Worm (Caenorhabditis elegans) whole organism, midembryonic: Measurements from ENCODE around the gene F45D3.4.

ENCODE experiments used
- T22C8.4 ChIP-seq: fragments of 200-800 bp; sonication (Bioruptor generic); IDR thresholded peaks from 2 replicates; pipeline ENCODE4 v1.3.6; 2022; ENCODE audit warnings: missing genetic modification characterization, missing compliant biosample characterization
- cog-1 ChIP-seq: sonication (generic microtip); optimal IDR thresholded peaks from 2 replicates; lab custom pipeline; 2016; ENCODE audit warnings: missing genetic modification characterization, missing compliant biosample characterization
- flt-1 ChIP-seq: fragments of 200-800 bp; sonication (Bioruptor generic); IDR thresholded peaks from 2 replicates; pipeline ENCODE4 v1.3.6; 2022; ENCODE audit warnings: missing genetic modification characterization, missing compliant biosample characterization
- klf-2 ChIP-seq: fragments of 200-800 bp; sonication (Bioruptor generic); conservative IDR thresholded peaks from 2 replicates; pipeline ENCODE4 v1.3.6; 2022; ENCODE audit warnings: missing genetic modification reagents, missing genetic modification characterization, missing compliant biosample characterization
- med-1 ChIP-seq: sonication (generic microtip); optimal IDR thresholded peaks from 2 replicates; lab custom pipeline; 2017; ENCODE audit warnings: missing genetic modification characterization, mild to moderate bottlenecking, missing compliant biosample characterization, antibody characterized with exemption, missing genetic modification reagents; ENCODE audit not compliant: insufficient read depth
- ref-1 ChIP-seq: fragments of 200-800 bp; sonication (Bioruptor generic); conservative IDR thresholded peaks from 2 replicates; pipeline ENCODE4 v1.3.6; 2022; ENCODE audit warnings: missing genetic modification reagents, missing genetic modification characterization, missing compliant biosample characterization
- tab-1 ChIP-seq: fragments of 200-800 bp; sonication (Bioruptor generic); IDR thresholded peaks from 2 replicates; pipeline ENCODE4 v1.3.6; 2022; ENCODE audit warnings: missing genetic modification characterization, missing compliant biosample characterization
- ztf-23 ChIP-seq: fragments of 200-800 bp; sonication (Bioruptor generic); IDR thresholded peaks from 2 replicates; pipeline ENCODE4 v1.3.6; 2022; ENCODE audit warnings: missing genetic modification reagents, missing genetic modification characterization, missing compliant biosample characterization
- ztf-29 ChIP-seq: fragments of 200-800 bp; sonication (Bioruptor generic); IDR thresholded peaks from 2 replicates; pipeline ENCODE4 v1.3.6; 2022; ENCODE audit warnings: missing genetic modification reagents, missing genetic modification characterization, missing compliant biosample characterization

The F45D3.4 gene

DNA sequence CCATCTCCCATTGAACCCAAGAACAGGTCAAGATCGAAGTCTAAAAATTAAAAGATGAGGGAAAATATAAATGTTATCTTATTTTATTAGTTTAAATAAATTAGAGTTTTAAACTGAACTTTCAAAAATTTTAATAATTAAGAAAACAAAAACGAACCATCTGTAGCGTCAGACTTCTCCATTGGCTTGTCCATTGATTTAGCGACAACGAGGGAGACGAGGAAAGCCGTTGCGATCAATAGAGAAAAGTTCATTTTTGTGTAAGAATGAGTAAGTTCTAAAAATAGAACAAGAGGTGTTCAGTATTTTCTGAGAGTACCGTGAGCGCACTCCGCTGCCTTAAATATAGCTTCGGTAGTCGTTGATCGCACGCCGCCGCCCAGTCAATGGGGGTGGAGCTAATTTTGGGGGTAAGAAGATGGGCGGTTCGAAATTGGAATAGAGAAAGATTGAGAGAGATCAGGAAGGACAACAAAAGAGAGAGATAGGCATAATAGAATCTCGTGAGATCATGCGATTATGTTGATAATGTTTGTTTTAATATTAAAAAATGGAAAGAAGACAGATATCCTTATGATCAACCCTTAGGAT is 2.9 kb downstream of the F45D3.4 start, which contains the start of gene F45D3.3:
TSS of gene F45D3.3 (minus strand) at position 350 of the 591 bp plus-strand sequence.
- no peak for TF ChIP-seq ztf-23
- TF ChIP-seq flt-1 (GFP tag; lab: Robert Waterston, UW), result no peak
- TF ChIP-seq cog-1, result no peak
- no peak for TF ChIP-seq klf-2
- TF ChIP-seq ztf-29 (GFP tag; lab: Robert Waterston, UW), result no peak
- no peak for TF ChIP-seq ref-1 (GFP tag; lab: Robert Waterston, UW)
- TF ChIP-seq tab-1, result no peak
- no peak for TF ChIP-seq T22C8.4 (GFP tag; lab: Robert Waterston, UW)
- TF ChIP-seq med-1 (GFP tag; lab: Kevin White, UChicago), result no peak

DNA sequence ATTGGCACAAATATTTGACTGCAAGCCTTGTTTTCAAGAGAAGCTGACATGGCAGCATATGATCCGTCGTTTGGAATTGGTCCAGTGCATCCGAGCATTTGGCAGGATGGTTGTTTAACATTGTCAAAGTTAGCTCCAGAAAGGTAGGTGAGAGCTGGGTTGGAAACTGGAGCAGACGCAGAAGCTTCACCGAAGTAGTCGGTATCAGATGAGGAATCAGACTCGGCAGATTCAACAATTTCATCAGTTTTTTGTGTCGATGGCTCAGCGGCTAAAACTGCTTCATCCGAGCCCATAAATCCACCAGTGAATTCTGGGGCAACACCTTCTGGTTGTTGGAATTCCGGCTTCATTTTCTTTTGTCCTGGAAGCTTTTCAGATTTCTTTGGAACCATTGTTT is 3.4 kb downstream of the F45D3.4 start:
- TF ChIP-seq med-1 (GFP tag; lab: Kevin White, UChicago) (no peak), ref-1 (GFP tag; lab: Robert Waterston, UW) (no peak), T22C8.4 (GFP tag; lab: Robert Waterston, UW) (no peak), cog-1 (no peak), tab-1 (no peak), ztf-23 (no peak), flt-1 (GFP tag; lab: Robert Waterston, UW) (no peak), klf-2 (no peak), ztf-29 (GFP tag; lab: Robert Waterston, UW) (no peak)

DNA sequence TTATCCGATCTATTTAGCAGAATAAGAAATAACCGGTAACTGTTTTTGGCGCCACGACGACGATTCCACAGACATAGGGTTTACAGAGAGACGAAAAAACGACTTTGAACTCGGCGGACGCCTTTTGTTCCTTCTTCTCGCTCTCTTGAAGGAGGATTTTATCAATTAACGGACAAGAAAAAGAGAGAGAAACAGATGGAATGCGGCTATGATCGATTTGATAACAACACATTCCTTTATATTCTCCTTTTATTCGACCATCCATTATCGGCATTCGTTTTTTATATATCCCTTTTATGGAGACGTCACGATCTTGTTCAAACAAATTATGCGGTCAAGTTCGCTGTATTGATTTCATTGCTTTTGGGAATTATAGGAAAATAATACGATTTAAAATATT is 4.2 kb downstream of the F45D3.4 start:
- TF ChIP-seq ztf-23 (no peak), T22C8.4 (GFP tag; lab: Robert Waterston, UW) (no peak)

DNA sequence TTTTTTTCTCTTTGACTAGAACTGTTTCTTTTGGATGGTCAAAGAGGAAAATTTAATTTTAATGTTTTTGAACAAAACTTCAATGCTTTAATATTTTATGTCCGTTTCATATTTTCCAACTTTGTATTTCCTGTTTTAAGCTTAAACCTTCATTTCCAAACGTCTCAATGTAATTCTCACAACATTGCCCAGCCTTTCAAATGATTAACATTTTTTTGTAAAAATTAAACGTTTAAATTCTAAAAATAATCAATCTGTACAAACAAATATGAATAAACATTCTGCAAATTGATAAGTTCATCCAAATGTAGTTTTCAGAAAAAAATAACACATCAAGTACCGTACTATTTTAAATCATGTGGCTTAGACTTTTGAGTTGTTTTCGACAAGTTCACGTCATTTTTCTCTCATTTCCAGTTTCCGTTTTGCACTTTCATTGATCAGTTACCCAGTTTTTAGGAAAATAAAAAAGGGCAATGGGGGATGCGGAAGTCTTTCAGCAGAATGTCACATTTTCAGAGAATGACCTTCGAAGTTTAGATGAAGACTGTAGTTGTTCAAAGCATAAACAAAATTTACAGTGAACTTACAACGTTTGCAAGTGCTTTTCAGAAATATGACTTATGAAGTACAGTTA is 10.2 kb downstream of the F45D3.4 start:
- TF ChIP-seq med-1 (GFP tag; lab: Kevin White, UChicago) (no peak), flt-1 (GFP tag; lab: Robert Waterston, UW) (no peak), ztf-29 (GFP tag; lab: Robert Waterston, UW) (no peak), T22C8.4 (GFP tag; lab: Robert Waterston, UW) (no peak), klf-2 (no peak), cog-1 (no peak), ztf-23 (no peak)

DNA sequence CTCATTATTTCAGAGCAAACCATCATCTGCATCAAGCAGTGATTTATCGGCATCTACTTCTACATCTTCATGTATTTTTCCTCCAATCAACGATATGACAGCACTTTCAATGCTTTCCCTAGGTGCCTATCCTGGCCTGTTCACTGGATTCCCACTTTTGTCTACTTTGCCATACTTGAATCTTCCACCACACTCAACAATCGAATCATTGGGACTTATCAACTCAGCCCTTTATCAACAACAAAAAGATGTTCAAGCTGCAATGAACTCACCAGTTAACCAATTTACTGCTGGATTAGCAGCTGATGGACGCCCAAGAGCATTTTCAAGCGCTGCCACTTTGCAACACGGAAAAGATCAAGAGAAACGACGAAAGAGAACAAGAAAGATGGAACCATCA is 11.8 kb downstream of the F45D3.4 start:
- TF ChIP-seq med-1 (GFP tag; lab: Kevin White, UChicago), result no peak
- no peak for TF ChIP-seq T22C8.4 (GFP tag; lab: Robert Waterston, UW)
- TF ChIP-seq klf-2, result no peak

DNA sequence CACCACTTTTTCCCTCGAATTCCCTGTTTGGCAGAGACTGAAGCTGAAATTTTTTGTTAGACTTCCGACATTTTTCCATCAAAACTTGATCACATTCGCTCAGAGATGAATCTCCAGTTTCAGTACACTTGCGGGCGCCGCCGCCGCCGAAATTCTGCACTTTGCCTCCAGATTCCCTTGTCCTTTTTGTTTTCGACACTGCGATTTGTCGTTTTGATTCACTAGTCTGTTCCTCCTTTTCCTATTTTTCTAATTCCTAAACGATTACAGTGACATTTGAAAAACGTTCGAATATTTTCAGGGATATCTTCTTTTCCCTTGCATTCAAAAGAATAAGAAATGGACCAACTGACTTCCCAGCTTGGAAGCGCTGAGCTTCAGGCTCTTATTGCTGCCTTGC is 12.3 kb downstream of the F45D3.4 start, which contains the start of gene F45D3.2:
TSS of gene F45D3.2 (plus strand) at position 301 of the 400 bp plus-strand sequence.
- no peak for TF ChIP-seq med-1 (GFP tag; lab: Kevin White, UChicago)
- no peak for TF ChIP-seq klf-2
- TF ChIP-seq ztf-29 (GFP tag; lab: Robert Waterston, UW), result no peak
- TF ChIP-seq tab-1, result no peak
- no peak for TF ChIP-seq cog-1
- TF ChIP-seq ref-1 (GFP tag; lab: Robert Waterston, UW), result no peak
- no peak for TF ChIP-seq ztf-23
- TF ChIP-seq T22C8.4 (GFP tag; lab: Robert Waterston, UW), result no peak
- TF ChIP-seq flt-1 (GFP tag; lab: Robert Waterston, UW), result no peak

DNA sequence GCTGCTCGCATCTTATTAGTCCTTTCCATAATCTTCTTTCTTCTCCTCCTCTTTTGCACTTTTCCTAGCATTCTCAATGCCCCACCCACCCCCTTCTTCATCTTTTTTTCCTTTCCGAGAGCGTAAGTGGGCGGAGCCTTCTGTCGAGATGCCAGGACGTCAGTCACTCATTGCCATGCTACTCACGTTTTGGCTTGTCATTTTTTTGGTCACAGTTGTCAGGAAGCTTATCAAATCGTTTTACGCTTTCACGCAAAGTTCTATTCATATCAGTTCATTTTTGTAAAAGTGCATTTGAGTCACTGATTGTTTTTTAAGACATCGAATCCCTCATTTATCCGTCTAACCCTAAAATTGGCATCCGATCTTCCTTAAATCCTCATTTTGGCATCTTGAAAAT is 13.0 kb downstream of the F45D3.4 start:
- no peak for TF ChIP-seq cog-1
- no peak for TF ChIP-seq ztf-23
- TF ChIP-seq tab-1, result no peak
- TF ChIP-seq klf-2, result no peak
- TF ChIP-seq med-1 (GFP tag; lab: Kevin White, UChicago), result no peak
- no peak for TF ChIP-seq ztf-29 (GFP tag; lab: Robert Waterston, UW)
- TF ChIP-seq ref-1 (GFP tag; lab: Robert Waterston, UW), result no peak
- no peak for TF ChIP-seq T22C8.4 (GFP tag; lab: Robert Waterston, UW)
- no peak for TF ChIP-seq flt-1 (GFP tag; lab: Robert Waterston, UW)

DNA sequence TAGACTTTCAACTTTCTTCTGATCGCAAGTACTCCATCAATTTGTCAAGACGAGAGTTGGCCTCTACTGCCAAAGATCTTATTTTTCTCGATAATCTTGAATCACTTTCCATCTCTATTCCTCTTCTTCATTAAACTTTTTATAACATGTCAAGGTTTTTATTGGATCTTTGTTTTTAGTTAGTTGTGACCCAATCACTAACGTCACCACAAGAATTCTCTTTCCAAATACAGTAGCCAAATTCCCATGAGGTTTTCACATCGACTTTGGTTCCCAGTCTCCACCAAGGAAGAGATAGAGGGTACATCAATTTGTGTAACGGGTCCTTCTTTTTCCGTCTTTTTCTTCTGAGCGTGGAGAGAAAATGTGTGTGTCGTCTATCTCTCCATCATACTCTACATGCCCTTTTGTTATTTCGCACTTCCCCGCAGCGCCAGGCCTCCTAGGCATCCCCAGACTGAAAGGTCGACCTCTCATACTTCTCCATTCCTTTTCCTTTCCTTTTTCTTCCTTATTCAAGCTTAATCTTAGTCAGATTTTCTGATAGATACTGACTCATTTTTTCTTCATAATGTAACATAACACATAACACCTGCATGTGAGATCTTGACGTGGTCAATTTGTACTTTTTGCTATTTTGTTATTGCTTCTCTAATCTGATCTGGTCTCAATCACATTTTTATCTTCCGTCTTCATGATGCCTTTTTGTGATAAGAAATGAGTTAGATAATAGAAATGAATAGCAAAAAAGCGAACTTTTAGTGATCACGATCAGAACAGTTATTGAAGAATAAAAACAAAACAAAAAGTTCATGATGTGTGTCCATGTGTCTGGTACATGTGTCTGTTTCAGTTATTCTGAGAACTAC is 13.8 kb downstream of the F45D3.4 start:
- TF ChIP-seq T22C8.4 (GFP tag; lab: Robert Waterston, UW) (no peak), med-1 (GFP tag; lab: Kevin White, UChicago) (no peak), ztf-23 (no peak), flt-1 (GFP tag; lab: Robert Waterston, UW) (no peak), ztf-29 (GFP tag; lab: Robert Waterston, UW) (no peak), ref-1 (GFP tag; lab: Robert Waterston, UW) (no peak), cog-1 (no peak), klf-2 (no peak), tab-1 (no peak)

DNA sequence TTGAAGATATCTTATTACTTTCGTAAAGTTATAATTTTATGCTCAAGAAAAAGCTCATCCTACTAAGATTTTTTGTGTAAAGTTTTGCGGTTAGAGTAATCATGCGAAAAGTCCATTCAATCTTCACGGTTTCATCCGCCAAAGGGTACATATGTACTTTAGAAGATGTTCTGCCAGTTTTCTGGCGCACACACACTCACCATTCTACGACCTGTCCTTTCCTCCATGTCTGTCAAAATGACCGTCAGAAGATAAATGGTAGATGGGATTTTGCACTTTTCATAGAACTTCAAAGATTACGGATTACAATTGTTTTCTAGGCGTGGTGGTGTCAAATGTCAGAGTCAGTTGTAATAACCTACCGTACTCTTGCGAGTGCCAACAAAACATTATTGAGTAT is 15.5 kb downstream of the F45D3.4 start:
- TF ChIP-seq ztf-29 (GFP tag; lab: Robert Waterston, UW) (no peak), med-1 (GFP tag; lab: Kevin White, UChicago) (no peak), ztf-23 (no peak), cog-1 (no peak), tab-1 (no peak), flt-1 (GFP tag; lab: Robert Waterston, UW) (no peak), ref-1 (GFP tag; lab: Robert Waterston, UW) (no peak), klf-2 (no peak), T22C8.4 (GFP tag; lab: Robert Waterston, UW) (no peak)
